Worm (Caenorhabditis elegans) whole organism, midembryonic: ENCODE data around the gene T19B10.5.
A peak's percentile ranks its signal among the peaks of the same experiment; 100 is the strongest.

Experiments
- T22C8.4 ChIP-seq: fragments of 200-800 bp; sonication (Bioruptor generic); IDR thresholded peaks from 2 replicates; pipeline ENCODE4 v1.3.6; 2022; ENCODE audit warnings: missing genetic modification characterization, missing compliant biosample characterization
- cog-1 ChIP-seq: sonication (generic microtip); optimal IDR thresholded peaks from 2 replicates; lab custom pipeline; 2016; ENCODE audit warnings: missing genetic modification characterization, missing compliant biosample characterization
- flt-1 ChIP-seq: fragments of 200-800 bp; sonication (Bioruptor generic); IDR thresholded peaks from 2 replicates; pipeline ENCODE4 v1.3.6; 2022; ENCODE audit warnings: missing genetic modification characterization, missing compliant biosample characterization
- klf-2 ChIP-seq: fragments of 200-800 bp; sonication (Bioruptor generic); conservative IDR thresholded peaks from 2 replicates; pipeline ENCODE4 v1.3.6; 2022; ENCODE audit warnings: missing genetic modification reagents, missing genetic modification characterization, missing compliant biosample characterization
- med-1 ChIP-seq: sonication (generic microtip); optimal IDR thresholded peaks from 2 replicates; lab custom pipeline; 2017; ENCODE audit warnings: missing genetic modification characterization, mild to moderate bottlenecking, missing compliant biosample characterization, antibody characterized with exemption, missing genetic modification reagents; ENCODE audit not compliant: insufficient read depth
- ref-1 ChIP-seq: fragments of 200-800 bp; sonication (Bioruptor generic); conservative IDR thresholded peaks from 2 replicates; pipeline ENCODE4 v1.3.6; 2022; ENCODE audit warnings: missing genetic modification reagents, missing genetic modification characterization, missing compliant biosample characterization
- tab-1 ChIP-seq: fragments of 200-800 bp; sonication (Bioruptor generic); IDR thresholded peaks from 2 replicates; pipeline ENCODE4 v1.3.6; 2022; ENCODE audit warnings: missing genetic modification characterization, missing compliant biosample characterization
- ztf-23 ChIP-seq: fragments of 200-800 bp; sonication (Bioruptor generic); IDR thresholded peaks from 2 replicates; pipeline ENCODE4 v1.3.6; 2022; ENCODE audit warnings: missing genetic modification reagents, missing genetic modification characterization, missing compliant biosample characterization
- ztf-29 ChIP-seq: fragments of 200-800 bp; sonication (Bioruptor generic); IDR thresholded peaks from 2 replicates; pipeline ENCODE4 v1.3.6; 2022; ENCODE audit warnings: missing genetic modification reagents, missing genetic modification characterization, missing compliant biosample characterization

- TF ChIP-seq ztf-29 (GFP tag; lab: Robert Waterston, UW) (no peak), flt-1 (GFP tag; lab: Robert Waterston, UW) (no peak), cog-1 (tag; lab: Kevin White, UChicago) (no peak), tab-1 (GFP tag; lab: Robert Waterston, UW) (no peak), ref-1 (no peak), T22C8.4 (peak; percentile 62), ztf-23 (GFP tag; lab: Robert Waterston, UW) (no peak), med-1 (GFP tag; lab: Kevin White, UChicago) (no peak), klf-2 (GFP tag; lab: Robert Waterston, UW) (no peak)
Observed at ce11 chrV:11279564-11279963, 45.1 kb downstream of the T19B10.5 start.
